Fruit fly (Drosophila melanogaster) Kc167 (cell line): ENCODE results near the gene Trf5.

Source experiments
- Myc ChIP-seq: fragments of >200 bp; optimal IDR thresholded peaks from 2 replicates; lab custom pipeline; 2017; ENCODE audit warnings: missing external identifiers
- Sin3A ChIP-seq: fragments of >200 bp; optimal IDR thresholded peaks from 2 replicates; lab custom pipeline; 2018; ENCODE audit warnings: missing external identifiers
- h ChIP-seq: fragments of >200 bp; optimal IDR thresholded peaks from 3 replicates; lab custom pipeline; 2018; ENCODE audit warnings: missing external identifiers
- insv ChIP-seq: fragments of >200 bp; optimal IDR thresholded peaks from 3 replicates; lab custom pipeline; 2018; ENCODE audit warnings: missing external identifiers
- psq ChIP-seq: fragments of >200 bp; optimal IDR thresholded peaks from 2 replicates; lab custom pipeline; 2017; ENCODE audit warnings: missing external identifiers
- ttk ChIP-seq: sonication (Bioruptor generic); optimal IDR thresholded peaks from 2 replicates; lab custom pipeline; 2017; ENCODE audit warnings: missing external identifiers

Trf5 gene

DNA sequence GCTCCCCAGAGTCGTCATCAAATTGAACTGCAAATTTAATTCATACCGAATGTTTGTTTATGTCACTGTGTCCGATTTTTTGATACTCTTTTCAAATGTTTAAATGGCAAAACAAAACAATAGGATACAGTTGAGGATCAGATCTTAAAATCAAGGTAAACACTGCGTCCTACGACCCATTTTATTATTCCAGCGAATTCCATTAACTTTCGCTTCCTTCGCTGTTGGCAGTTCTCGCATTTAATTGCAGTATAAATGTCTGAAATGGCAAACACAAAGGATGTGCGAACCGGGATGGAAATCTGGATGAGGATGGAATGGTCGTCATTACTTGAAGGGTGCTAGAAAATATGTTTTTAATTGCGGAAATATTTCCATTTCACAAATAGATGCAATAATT is 43.9 kb downstream of the Trf5 start, which contains the start of gene CG33125:
TSS of gene CG33125 (minus strand) at position 101 of the 400 bp plus-strand sequence.
- TF ChIP-seq h (no peak), ttk (lab: Kevin White, UChicago) (no peak), insv (no peak), Sin3A (lab: Kevin White, UChicago) (no peak), psq (lab: Kevin White, UChicago) (no peak), Myc (lab: Kevin White, UChicago) (no peak)

DNA sequence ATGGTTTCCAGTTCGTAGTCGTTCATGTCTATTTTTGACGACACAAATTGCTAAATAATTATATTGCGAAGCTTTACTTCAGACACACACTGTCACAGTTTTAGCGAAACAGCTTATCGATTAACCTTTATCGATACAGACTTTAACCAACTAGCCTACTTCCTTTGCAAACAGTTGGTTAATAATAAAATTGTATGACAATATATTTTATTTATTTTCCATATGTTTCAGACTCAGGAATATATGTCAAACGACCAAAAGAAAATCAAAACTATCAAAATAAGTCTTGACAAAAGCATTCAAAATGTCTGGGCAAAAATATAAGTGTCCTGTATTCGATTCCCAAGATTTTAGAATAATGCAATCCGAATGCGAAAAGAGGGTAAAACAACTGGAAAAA is 48.6 kb downstream of the Trf5 start, which contains the start of the genes CG9962 and CG43851:
TSS of gene CG9962 (minus strand) at position 101 of the 400 bp plus-strand sequence.
TSS of gene CG43851 (plus strand) at position 267 of the 400 bp plus-strand sequence.
- TF ChIP-seq Sin3A (lab: Kevin White, UChicago) (no peak), ttk (lab: Kevin White, UChicago) (no peak), h (no peak), insv (no peak), psq (lab: Kevin White, UChicago) (no peak), Myc (lab: Kevin White, UChicago) (no peak)
